Worm (Caenorhabditis elegans) whole organism, midembryonic: ENCODE data around the gene K07H8.9.

ENCODE experiments used
- T22C8.4 ChIP-seq: fragments of 200-800 bp; sonication (Bioruptor generic); IDR thresholded peaks from 2 replicates; pipeline ENCODE4 v1.3.6; 2022; ENCODE audit warnings: missing genetic modification characterization, missing compliant biosample characterization
- cog-1 ChIP-seq: sonication (generic microtip); optimal IDR thresholded peaks from 2 replicates; lab custom pipeline; 2016; ENCODE audit warnings: missing genetic modification characterization, missing compliant biosample characterization
- flt-1 ChIP-seq: fragments of 200-800 bp; sonication (Bioruptor generic); IDR thresholded peaks from 2 replicates; pipeline ENCODE4 v1.3.6; 2022; ENCODE audit warnings: missing genetic modification characterization, missing compliant biosample characterization
- klf-2 ChIP-seq: fragments of 200-800 bp; sonication (Bioruptor generic); conservative IDR thresholded peaks from 2 replicates; pipeline ENCODE4 v1.3.6; 2022; ENCODE audit warnings: missing genetic modification reagents, missing genetic modification characterization, missing compliant biosample characterization
- med-1 ChIP-seq: sonication (generic microtip); optimal IDR thresholded peaks from 2 replicates; lab custom pipeline; 2017; ENCODE audit warnings: missing genetic modification characterization, mild to moderate bottlenecking, missing compliant biosample characterization, antibody characterized with exemption, missing genetic modification reagents; ENCODE audit not compliant: insufficient read depth
- ref-1 ChIP-seq: fragments of 200-800 bp; sonication (Bioruptor generic); conservative IDR thresholded peaks from 2 replicates; pipeline ENCODE4 v1.3.6; 2022; ENCODE audit warnings: missing genetic modification reagents, missing genetic modification characterization, missing compliant biosample characterization
- tab-1 ChIP-seq: fragments of 200-800 bp; sonication (Bioruptor generic); IDR thresholded peaks from 2 replicates; pipeline ENCODE4 v1.3.6; 2022; ENCODE audit warnings: missing genetic modification characterization, missing compliant biosample characterization
- ztf-23 ChIP-seq: fragments of 200-800 bp; sonication (Bioruptor generic); IDR thresholded peaks from 2 replicates; pipeline ENCODE4 v1.3.6; 2022; ENCODE audit warnings: missing genetic modification reagents, missing genetic modification characterization, missing compliant biosample characterization
- ztf-29 ChIP-seq: fragments of 200-800 bp; sonication (Bioruptor generic); IDR thresholded peaks from 2 replicates; pipeline ENCODE4 v1.3.6; 2022; ENCODE audit warnings: missing genetic modification reagents, missing genetic modification characterization, missing compliant biosample characterization

Gene K07H8.9

ce11 chrIV:8266024-8266949, 20.0 kb downstream of the K07H8.9 start:
- TF ChIP-seq cog-1 (tag; lab: Kevin White, UChicago) (no peak), ztf-23 (no peak), tab-1 (GFP tag; lab: Robert Waterston, UW) (no peak), klf-2 (no peak), T22C8.4 (no peak), med-1 (no peak), flt-1 (GFP tag; lab: Robert Waterston, UW) (no peak), ztf-29 (GFP tag; lab: Robert Waterston, UW) (no peak), ref-1 (GFP tag; lab: Robert Waterston, UW) (no peak)

ce11 chrIV:8262671-8263070, 23.6 kb downstream of the K07H8.9 start:
- no peak for TF ChIP-seq ztf-23
- TF ChIP-seq tab-1 (GFP tag; lab: Robert Waterston, UW), result no peak
- TF ChIP-seq ztf-29 (GFP tag; lab: Robert Waterston, UW), result no peak
- no peak for TF ChIP-seq med-1
- TF ChIP-seq cog-1 (tag; lab: Kevin White, UChicago), result no peak
- no peak for TF ChIP-seq flt-1 (GFP tag; lab: Robert Waterston, UW)
- no peak for TF ChIP-seq T22C8.4
- no peak for TF ChIP-seq ref-1 (GFP tag; lab: Robert Waterston, UW)
- TF ChIP-seq klf-2, result no peak

ce11 chrIV:8260848-8261638, 25.2 kb downstream of the K07H8.9 start, which contains the start of gene vit-6:
Gene vit-6, plus strand, starts transcription at chrIV:8261157.
- no peak for TF ChIP-seq klf-2
- TF ChIP-seq ztf-23, result no peak
- no peak for TF ChIP-seq ztf-29 (GFP tag; lab: Robert Waterston, UW)
- TF ChIP-seq cog-1 (tag; lab: Kevin White, UChicago), result no peak
- TF ChIP-seq tab-1 (GFP tag; lab: Robert Waterston, UW), result no peak
- no peak for TF ChIP-seq T22C8.4

ce11 chrIV:8259904-8260303, 26.4 kb downstream of the K07H8.9 start, which contains the start of gene K07H8.7:
Gene K07H8.7, minus strand, starts transcription at chrIV:8260004.
- TF ChIP-seq klf-2 (no peak), ztf-29 (GFP tag; lab: Robert Waterston, UW) (no peak), ref-1 (GFP tag; lab: Robert Waterston, UW) (no peak), flt-1 (GFP tag; lab: Robert Waterston, UW) (no peak), T22C8.4 (no peak)

- TF ChIP-seq cog-1 (tag; lab: Kevin White, UChicago) (no peak), ztf-23 (no peak), med-1 (no peak), T22C8.4 (no peak), ztf-29 (GFP tag; lab: Robert Waterston, UW) (no peak), tab-1 (GFP tag; lab: Robert Waterston, UW) (no peak), klf-2 (no peak), flt-1 (GFP tag; lab: Robert Waterston, UW) (no peak), ref-1 (GFP tag; lab: Robert Waterston, UW) (no peak)
These were observed 31.1 kb downstream of the K07H8.9 start for ce11 chrIV:8255221-8255620.

- TF ChIP-seq cog-1 (tag; lab: Kevin White, UChicago), result no peak
- TF ChIP-seq flt-1 (GFP tag; lab: Robert Waterston, UW), result no peak
- TF ChIP-seq ztf-29 (GFP tag; lab: Robert Waterston, UW), result no peak
- TF ChIP-seq klf-2, result no peak
- TF ChIP-seq T22C8.4, result no peak
- no peak for TF ChIP-seq ref-1 (GFP tag; lab: Robert Waterston, UW)
- TF ChIP-seq med-1, result no peak
- TF ChIP-seq ztf-23, result no peak
- no peak for TF ChIP-seq tab-1 (GFP tag; lab: Robert Waterston, UW)
These were observed 32.1 kb downstream of the K07H8.9 start for ce11 chrIV:8254193-8254592.

- TF ChIP-seq ref-1 (GFP tag; lab: Robert Waterston, UW) (peak; percentile 96), med-1 (peak; percentile 76), tab-1 (GFP tag; lab: Robert Waterston, UW) (peak; percentile 98), cog-1 (tag; lab: Kevin White, UChicago) (peak; percentile 96), ztf-23 (peak; percentile 95), klf-2 (peak; percentile 90), flt-1 (GFP tag; lab: Robert Waterston, UW) (peak; percentile 98), ztf-29 (GFP tag; lab: Robert Waterston, UW) (peak; percentile 94), T22C8.4 (peak; percentile 96)
These were observed 33.4 kb downstream of the K07H8.9 start for ce11 chrIV:8252856-8253255.

- TF ChIP-seq tab-1 (GFP tag; lab: Robert Waterston, UW) (no peak), flt-1 (GFP tag; lab: Robert Waterston, UW) (no peak), ref-1 (GFP tag; lab: Robert Waterston, UW) (no peak), T22C8.4 (no peak), klf-2 (no peak), ztf-29 (GFP tag; lab: Robert Waterston, UW) (no peak), cog-1 (tag; lab: Kevin White, UChicago) (no peak), ztf-23 (no peak), med-1 (no peak)
These were observed 34.9 kb downstream of the K07H8.9 start for ce11 chrIV:8251346-8251745.

- TF ChIP-seq ref-1 (GFP tag; lab: Robert Waterston, UW) (no peak), cog-1 (tag; lab: Kevin White, UChicago) (no peak), med-1 (no peak), flt-1 (GFP tag; lab: Robert Waterston, UW) (no peak), ztf-23 (no peak), ztf-29 (GFP tag; lab: Robert Waterston, UW) (no peak), tab-1 (GFP tag; lab: Robert Waterston, UW) (no peak), T22C8.4 (no peak), klf-2 (no peak)
These were observed 38.9 kb downstream of the K07H8.9 start for ce11 chrIV:8247341-8247740.
